Fruit fly (Drosophila melanogaster) whole organism: ENCODE results near the gene CG32856.

Experiments
- CG8478 ChIP-seq: fragments of >200 bp; optimal IDR thresholded peaks from 2 replicates; lab custom pipeline; 2018; ENCODE audit warnings: inconsistent platforms
- Dll ChIP-seq: fragments of >200 bp; optimal IDR thresholded peaks from 2 replicates; lab custom pipeline; 2017
- EcR ChIP-seq, 2 experiments: fragments of >200 bp; optimal IDR thresholded peaks; 2 replicates each; lab custom pipeline; 2017; ENCODE audit warnings: missing biosample characterization in 2 of 2, missing genetic modification characterization in 2 of 2, missing genetic modification reagents in 2 of 2
- pan ChIP-seq: fragments of >200 bp; optimal IDR thresholded peaks from 2 replicates; lab custom pipeline; 2017
- psq ChIP-seq: fragments of >200 bp; optimal IDR thresholded peaks from 2 replicates; lab custom pipeline; 2017
- usp ChIP-seq: fragments of >200 bp; optimal IDR thresholded peaks from 2 replicates; lab custom pipeline; 2017; ENCODE audit warnings: missing biosample characterization, missing genetic modification characterization, mixed read lengths

Gene CG32856

dm6 chr3R:15934952-15935351, 30.2 kb downstream of the CG32856 start, which contains the start of gene Sap47:
Gene Sap47, plus strand, starts transcription at chr3R:15935100.
- TF ChIP-seq usp (GFP tag; lab: Kevin White, UChicago) (no peak), psq (no peak), pan (lab: Kevin White, UChicago) (no peak), CG8478 (lab: Kevin White, UChicago) (no peak), EcR (GFP tag; optimal IDR thresholded peaks at IDR 0.05; lab: Kevin White, UChicago) (no peak), Dll (lab: Kevin White, UChicago) (no peak)

- no peak for TF ChIP-seq CG8478 (lab: Kevin White, UChicago)
- TF ChIP-seq Dll (lab: Kevin White, UChicago): no peak
- no peak for TF ChIP-seq psq
- TF ChIP-seq pan (lab: Kevin White, UChicago): no peak
- TF ChIP-seq usp (GFP tag; lab: Kevin White, UChicago): no peak
- TF ChIP-seq EcR (GFP tag; optimal IDR thresholded peaks at IDR 0.05; lab: Kevin White, UChicago): no peak
Measured at dm6 chr3R:15933609-15934232, 31.4 kb downstream of the CG32856 start, which contains the start of the genes CG5478 and blp. Gene CG5478, minus strand, starts transcription at chr3R:15933734. Gene blp, plus strand, starts transcription at chr3R:15933847.

- no peak for TF ChIP-seq psq
- no peak for TF ChIP-seq Dll (lab: Kevin White, UChicago)
- no peak for TF ChIP-seq CG8478 (lab: Kevin White, UChicago)
- TF ChIP-seq EcR (GFP tag; optimal IDR thresholded peaks at IDR 0.05; lab: Kevin White, UChicago): no peak
- no peak for TF ChIP-seq usp (GFP tag; lab: Kevin White, UChicago)
- no peak for TF ChIP-seq pan (lab: Kevin White, UChicago)
Measured at dm6 chr3R:15930050-15930449, 35.1 kb downstream of the CG32856 start.

dm6 chr3R:15928127-15928526, 37.0 kb downstream of the CG32856 start:
- TF ChIP-seq pan (lab: Kevin White, UChicago) (no peak), EcR (GFP tag; optimal IDR thresholded peaks at IDR 0.05; lab: Kevin White, UChicago) (no peak), CG8478 (lab: Kevin White, UChicago) (no peak), psq (no peak), Dll (lab: Kevin White, UChicago) (no peak), usp (GFP tag; lab: Kevin White, UChicago) (no peak)

dm6 chr3R:15927172-15927571, 38.0 kb downstream of the CG32856 start:
- TF ChIP-seq usp (GFP tag; lab: Kevin White, UChicago) (no peak), Dll (lab: Kevin White, UChicago) (no peak), psq (no peak), EcR (GFP tag; optimal IDR thresholded peaks at IDR 0.05; lab: Kevin White, UChicago) (no peak), CG8478 (lab: Kevin White, UChicago) (no peak), pan (lab: Kevin White, UChicago) (no peak)

dm6 chr3R:15925939-15926338, 39.2 kb downstream of the CG32856 start:
- no peak for TF ChIP-seq usp (GFP tag; lab: Kevin White, UChicago)
- no peak for TF ChIP-seq pan (lab: Kevin White, UChicago)
- TF ChIP-seq EcR (GFP tag; optimal IDR thresholded peaks at IDR 0.05; lab: Kevin White, UChicago): no peak
- no peak for TF ChIP-seq psq
- no peak for TF ChIP-seq Dll (lab: Kevin White, UChicago)
- no peak for TF ChIP-seq CG8478 (lab: Kevin White, UChicago)

dm6 chr3R:15925329-15925728, 39.8 kb downstream of the CG32856 start, which contains the start of gene CG34276:
Gene CG34276, plus strand, starts transcription at chr3R:15925629.
- TF ChIP-seq pan (lab: Kevin White, UChicago) (no peak), CG8478 (lab: Kevin White, UChicago) (no peak), usp (GFP tag; lab: Kevin White, UChicago) (no peak), psq (no peak), Dll (lab: Kevin White, UChicago) (no peak), EcR (GFP tag; optimal IDR thresholded peaks at IDR 0.05; lab: Kevin White, UChicago) (no peak)

dm6 chr3R:15922622-15923574, 42.3 kb downstream of the CG32856 start:
- TF ChIP-seq EcR (GFP tag; optimal IDR thresholded peaks at IDR 0.05; lab: Kevin White, UChicago): no peak
- no peak for TF ChIP-seq Dll (lab: Kevin White, UChicago)
- no peak for TF ChIP-seq pan (lab: Kevin White, UChicago)
- no peak for TF ChIP-seq CG8478 (lab: Kevin White, UChicago)
- TF ChIP-seq usp (GFP tag; lab: Kevin White, UChicago): no peak
- no peak for TF ChIP-seq psq

- TF ChIP-seq CG8478 (lab: Kevin White, UChicago): no peak
- no peak for TF ChIP-seq Dll (lab: Kevin White, UChicago)
- no peak for TF ChIP-seq psq
- no peak for TF ChIP-seq usp (GFP tag; lab: Kevin White, UChicago)
- TF ChIP-seq pan (lab: Kevin White, UChicago): no peak
- TF ChIP-seq EcR (GFP tag; optimal IDR thresholded peaks at IDR 0.05; lab: Kevin White, UChicago): no peak
Measured at dm6 chr3R:15921747-15922146, 43.4 kb downstream of the CG32856 start.

dm6 chr3R:15920751-15921156, 44.4 kb downstream of the CG32856 start, which contains the start of gene Fbxl7:
Gene Fbxl7, plus strand, starts transcription at chr3R:15920898.
- TF ChIP-seq usp (GFP tag; lab: Kevin White, UChicago) (no peak), CG8478 (lab: Kevin White, UChicago) (no peak), pan (lab: Kevin White, UChicago) (no peak), Dll (lab: Kevin White, UChicago) (no peak), EcR (GFP tag; optimal IDR thresholded peaks at IDR 0.05; lab: Kevin White, UChicago) (no peak), psq (no peak)

- TF ChIP-seq EcR (GFP tag; optimal IDR thresholded peaks at IDR 0.05; lab: Kevin White, UChicago) (no peak), pan (lab: Kevin White, UChicago) (no peak), usp (GFP tag; lab: Kevin White, UChicago) (no peak), psq (no peak), CG8478 (lab: Kevin White, UChicago) (no peak), Dll (lab: Kevin White, UChicago) (no peak)
Measured at dm6 chr3R:15920229-15920533, 45.0 kb downstream of the CG32856 start.
